Worm (Caenorhabditis elegans) whole organism, mixed stage, embryonic: ENCODE results near the gene nhr-87.
A peak's percentile ranks its signal among the peaks of the same experiment; 100 is the strongest.

Source experiments
- M03D4.4 ChIP-seq: sonication (generic microtip); optimal IDR thresholded peaks from 2 replicates; lab custom pipeline; 2017; ENCODE audit warnings: mild to moderate bottlenecking, missing genetic modification characterization, missing compliant biosample characterization
- bed-3 ChIP-seq: fragments of 200-800 bp; sonication (Bioruptor generic); optimal IDR thresholded peaks from 3 replicates; lab custom pipeline; 2018; ENCODE audit warnings: mild to moderate bottlenecking, missing genetic modification characterization, moderate library complexity, missing compliant biosample characterization
- blmp-1 ChIP-seq: fragments of 150-350 bp; optimal IDR thresholded peaks from 2 replicates; lab custom pipeline; 2014; ENCODE audit warnings: missing biosample characterization, missing genetic modification characterization
- ceh-39 ChIP-seq: fragments of 150-350 bp; optimal IDR thresholded peaks from 2 replicates; lab custom pipeline; 2014; ENCODE audit warnings: missing biosample characterization, missing genetic modification characterization
- ceh-43 ChIP-seq: fragments of 200-800 bp; sonication (Bioruptor generic); optimal IDR thresholded peaks from 2 replicates; lab custom pipeline; 2018; ENCODE audit warnings: mild to moderate bottlenecking, missing genetic modification characterization, moderate library complexity, missing compliant biosample characterization
- ceh-83 ChIP-seq: fragments of 200-800 bp; sonication (Bioruptor generic); optimal IDR thresholded peaks from 2 replicates; lab custom pipeline; 2018; ENCODE audit warnings: mild to moderate bottlenecking, missing genetic modification characterization, missing compliant biosample characterization
- ces-1 ChIP-seq: fragments of 150-350 bp; optimal IDR thresholded peaks from 2 replicates; lab custom pipeline; 2014; ENCODE audit warnings: missing biosample characterization, missing genetic modification reagents, missing genetic modification characterization
- cnd-1 ChIP-seq: fragments of 200-800 bp; sonication (Bioruptor generic); optimal IDR thresholded peaks from 2 replicates; lab custom pipeline; 2018; ENCODE audit warnings: mild to moderate bottlenecking, missing genetic modification characterization, missing compliant biosample characterization
- drap-1 ChIP-seq: fragments of 200-800 bp; sonication (Bioruptor generic); optimal IDR thresholded peaks from 3 replicates; lab custom pipeline; 2018; ENCODE audit warnings: mild to moderate bottlenecking, missing genetic modification characterization, missing compliant biosample characterization
- elt-1 ChIP-seq: sonication (generic microtip); optimal IDR thresholded peaks from 2 replicates; lab custom pipeline; 2017; ENCODE audit warnings: missing genetic modification characterization, mild to moderate bottlenecking, missing compliant biosample characterization, antibody characterized with exemption, moderate library complexity, borderline replicate concordance; ENCODE audit not compliant: insufficient read depth
- elt-3 ChIP-seq: fragments of 150-350 bp; optimal IDR thresholded peaks from 2 replicates; lab custom pipeline; 2014; ENCODE audit warnings: missing biosample characterization, missing genetic modification characterization
- flh-1 ChIP-seq: fragments of 200-800 bp; sonication (Bioruptor generic); optimal IDR thresholded peaks from 2 replicates; lab custom pipeline; 2018; ENCODE audit warnings: mild to moderate bottlenecking, missing genetic modification characterization, moderate library complexity, missing compliant biosample characterization
- ham-2 ChIP-seq: fragments of 200-800 bp; sonication (Bioruptor generic); optimal IDR thresholded peaks from 2 replicates; lab custom pipeline; 2018; ENCODE audit warnings: mild to moderate bottlenecking, missing genetic modification characterization, missing compliant biosample characterization
- hlh-1 ChIP-seq: fragments of 150-350 bp; optimal IDR thresholded peaks from 2 replicates; lab custom pipeline; 2014; ENCODE audit warnings: missing biosample characterization, missing genetic modification reagents, missing genetic modification characterization
- lin-13 ChIP-seq: fragments of 150-350 bp; optimal IDR thresholded peaks from 2 replicates; lab custom pipeline; 2014; ENCODE audit warnings: missing biosample characterization, missing genetic modification characterization
- lin-32 ChIP-seq: fragments of 200-800 bp; sonication (Bioruptor generic); optimal IDR thresholded peaks from 2 replicates; lab custom pipeline; 2018; ENCODE audit warnings: mild to moderate bottlenecking, missing genetic modification characterization, missing compliant biosample characterization
- lsy-2 ChIP-seq: fragments of 150-350 bp; optimal IDR thresholded peaks from 2 replicates; lab custom pipeline; 2014; ENCODE audit warnings: missing biosample characterization, missing genetic modification characterization
- mab-5 ChIP-seq: fragments of 150-350 bp; optimal IDR thresholded peaks from 2 replicates; lab custom pipeline; 2014; ENCODE audit warnings: missing biosample characterization, missing genetic modification characterization
- mep-1 ChIP-seq: fragments of 150-350 bp; optimal IDR thresholded peaks from 2 replicates; lab custom pipeline; 2017; ENCODE audit warnings: missing biosample characterization, missing genetic modification reagents, missing genetic modification characterization, inconsistent platforms
- mls-2 ChIP-seq: sonication (generic microtip); optimal IDR thresholded peaks from 2 replicates; lab custom pipeline; 2016; ENCODE audit warnings: mild to moderate bottlenecking, missing genetic modification characterization, moderate library complexity, missing compliant biosample characterization
- nhr-12 ChIP-seq: fragments of 150-350 bp; optimal IDR thresholded peaks from 2 replicates; lab custom pipeline; 2014; ENCODE audit warnings: missing biosample characterization, missing genetic modification characterization
- nhr-2 ChIP-seq: fragments of 150-350 bp; optimal IDR thresholded peaks from 2 replicates; lab custom pipeline; 2014; ENCODE audit warnings: missing biosample characterization, missing genetic modification characterization
- nhr-237 ChIP-seq: fragments of 150-350 bp; optimal IDR thresholded peaks from 2 replicates; lab custom pipeline; 2014; ENCODE audit warnings: missing biosample characterization, missing genetic modification characterization
- nhr-28 ChIP-seq: fragments of 150-350 bp; optimal IDR thresholded peaks from 2 replicates; lab custom pipeline; 2014; ENCODE audit warnings: missing biosample characterization, missing genetic modification characterization
- nhr-76 ChIP-seq: sonication (generic microtip); optimal IDR thresholded peaks from 2 replicates; lab custom pipeline; 2017; ENCODE audit warnings: missing biosample characterization, missing genetic modification characterization
- pha-4 ChIP-seq: fragments of 150-350 bp; optimal IDR thresholded peaks from 2 replicates; lab custom pipeline; 2018; ENCODE audit warnings: missing biosample characterization, missing genetic modification reagents, missing genetic modification characterization
- sem-2 ChIP-seq: fragments of 200-800 bp; sonication (Bioruptor generic); optimal IDR thresholded peaks from 2 replicates; lab custom pipeline; 2018; ENCODE audit warnings: mild to moderate bottlenecking, missing genetic modification characterization, missing compliant biosample characterization
- snpc-4 ChIP-seq: fragments of 150-350 bp; optimal IDR thresholded peaks from 2 replicates; lab custom pipeline; 2014; ENCODE audit warnings: missing biosample characterization, missing genetic modification characterization
- sptf-1 ChIP-seq: sonication (generic microtip); optimal IDR thresholded peaks from 2 replicates; lab custom pipeline; 2017; ENCODE audit warnings: mild to moderate bottlenecking, missing genetic modification characterization, moderate library complexity, missing compliant biosample characterization
- tbx-8 ChIP-seq: fragments of 200-800 bp; sonication (Bioruptor generic); optimal IDR thresholded peaks from 2 replicates; lab custom pipeline; 2018; ENCODE audit warnings: mild to moderate bottlenecking, missing genetic modification characterization, moderate library complexity, missing compliant biosample characterization
- unc-120 ChIP-seq: sonication (generic microtip); optimal IDR thresholded peaks from 2 replicates; lab custom pipeline; 2017; ENCODE audit warnings: missing genetic modification characterization, missing compliant biosample characterization; ENCODE audit not compliant: poor library complexity, severe bottlenecking
- unc-39 ChIP-seq: fragments of 150-350 bp; optimal IDR thresholded peaks from 2 replicates; lab custom pipeline; 2014; ENCODE audit warnings: missing biosample characterization, missing genetic modification characterization
- unc-62 ChIP-seq: fragments of 150-350 bp; optimal IDR thresholded peaks from 2 replicates; lab custom pipeline; 2014; ENCODE audit warnings: missing biosample characterization, missing genetic modification reagents, missing genetic modification characterization
- zip-8 ChIP-seq: fragments of 150-350 bp; optimal IDR thresholded peaks from 2 replicates; lab custom pipeline; 2014; ENCODE audit warnings: missing biosample characterization, missing genetic modification characterization
- ztf-11 ChIP-seq: fragments of 150-350 bp; optimal IDR thresholded peaks from 2 replicates; lab custom pipeline; 2014; ENCODE audit warnings: missing biosample characterization, missing genetic modification characterization

nhr-87 gene

ce11 chrIV:1623712-1624111, at the start of gene nhr-87:
Gene nhr-87, plus strand, starts transcription at chrIV:1624029.
- no peak for TF ChIP-seq zip-8 (tag; lab: Kevin White, UChicago)
- no peak for TF ChIP-seq ham-2
- TF ChIP-seq hlh-1 (tag; lab: Kevin White, UChicago): peak; percentile 22
- TF ChIP-seq ces-1 (GFP tag; lab: Kevin White, UChicago): peak; percentile 47
- TF ChIP-seq nhr-2 (tag; lab: Kevin White, UChicago): no peak
- no peak for TF ChIP-seq snpc-4 (tag; lab: Kevin White, UChicago)
- TF ChIP-seq nhr-12 (tag; lab: Kevin White, UChicago): no peak
- TF ChIP-seq sem-2 (GFP tag; lab: Kevin White, UChicago): no peak
- TF ChIP-seq M03D4.4 (tag; lab: Kevin White, UChicago): no peak
- no peak for TF ChIP-seq bed-3 (GFP tag; lab: Kevin White, UChicago)
- TF ChIP-seq cnd-1: no peak

- no peak for TF ChIP-seq sem-2 (GFP tag; lab: Kevin White, UChicago)
- TF ChIP-seq mep-1 (tag; lab: Kevin White, UChicago): no peak
- no peak for TF ChIP-seq drap-1 (GFP tag; lab: Kevin White, UChicago)
- no peak for TF ChIP-seq ceh-39
- TF ChIP-seq lin-32 (GFP tag; lab: Kevin White, UChicago): no peak
- no peak for TF ChIP-seq bed-3 (GFP tag; lab: Kevin White, UChicago)
- TF ChIP-seq nhr-12 (tag; lab: Kevin White, UChicago): no peak
- no peak for TF ChIP-seq pha-4 (tag; lab: Kevin White, UChicago)
- TF ChIP-seq mls-2 (tag; lab: Kevin White, UChicago): no peak
- TF ChIP-seq ham-2: no peak
- TF ChIP-seq, all 35 proteins: peak for 0
Measured at ce11 chrIV:1576731-1577130, 47.1 kb upstream of the nhr-87 start, which contains the start of gene Y41D4B.14. Gene Y41D4B.14, plus strand, starts transcription at chrIV:1577031.

- TF ChIP-seq cnd-1 (peak; percentile 83), unc-62 (GFP tag; lab: Kevin White, UChicago) (peak; percentile 38), sem-2 (GFP tag; lab: Kevin White, UChicago) (peak; percentile 66), tbx-8 (peak; percentile 77), flh-1 (GFP tag; lab: Kevin White, UChicago) (peak; percentile 59), lsy-2 (peak; percentile 70), elt-3 (tag; lab: Kevin White, UChicago) (no peak), ceh-43 (GFP tag; lab: Kevin White, UChicago) (peak; percentile 88), mab-5 (tag; lab: Kevin White, UChicago) (peak; percentile 43), ham-2 (peak; percentile 70), unc-39 (tag; lab: Kevin White, UChicago) (peak; percentile 51), ztf-11 (peak; percentile 88), sptf-1 (tag; lab: Kevin White, UChicago) (peak; percentile 95), lin-13 (tag; lab: Kevin White, UChicago) (peak; percentile 95), snpc-4 (tag; lab: Kevin White, UChicago) (no peak), pha-4 (tag; lab: Kevin White, UChicago) (peak; percentile 69), drap-1 (GFP tag; lab: Kevin White, UChicago) (peak; percentile 84), nhr-76 (tag; lab: Kevin White, UChicago) (peak; percentile 12), zip-8 (tag; lab: Kevin White, UChicago) (no peak), bed-3 (GFP tag; lab: Kevin White, UChicago) (peak; percentile 69), mls-2 (tag; lab: Kevin White, UChicago) (peak; percentile 91), hlh-1 (tag; lab: Kevin White, UChicago) (peak; percentile 96), elt-1 (tag; lab: Kevin White, UChicago) (peak; percentile 0), nhr-237 (peak; percentile 73), nhr-28 (tag; lab: Kevin White, UChicago) (no peak), ces-1 (GFP tag; lab: Kevin White, UChicago) (peak; percentile 41), blmp-1 (tag; lab: Kevin White, UChicago) (no peak), M03D4.4 (tag; lab: Kevin White, UChicago) (peak; percentile 89), nhr-2 (tag; lab: Kevin White, UChicago) (no peak), ceh-83 (GFP tag; lab: Kevin White, UChicago) (peak; percentile 78), unc-120 (tag; lab: Kevin White, UChicago) (peak; percentile 83), lin-32 (GFP tag; lab: Kevin White, UChicago) (peak; percentile 55), nhr-12 (tag; lab: Kevin White, UChicago) (peak; percentile 77), ceh-39 (no peak), mep-1 (tag; lab: Kevin White, UChicago) (peak; percentile 96)
Measured at ce11 chrIV:1595802-1596201, 28.0 kb upstream of the nhr-87 start, which contains the start of gene npp-8. Gene npp-8, minus strand, starts transcription at chrIV:1595824.
